Fruit fly (Drosophila melanogaster) whole organism, embryonic: ENCODE measurements around the gene glob1.
"Not testable (repeated sequence)": the region's sequence is repeated elsewhere in the genome, so short reads cannot be mapped to it uniquely, and the experiment has no call there.

Experiments used
- Bteb2 ChIP-seq: fragments of 200-800 bp; sonication (Bioruptor generic); optimal IDR thresholded peaks from 2 replicates; lab custom pipeline; 2016; ENCODE audit warnings: missing biosample characterization, missing genetic modification characterization
- CG1024 ChIP-seq: fragments of 200-800 bp; sonication (Bioruptor generic); IDR thresholded peaks from 2 replicates; pipeline ENCODE4 v1.3.6; 2022; ENCODE audit warnings: missing biosample characterization, missing genetic modification characterization
- CG10274 ChIP-seq: fragments of 200-800 bp; sonication (Bioruptor generic); optimal IDR thresholded peaks from 3 replicates; lab custom pipeline; 2017; ENCODE audit warnings: missing biosample characterization, mild to moderate bottlenecking, missing genetic modification characterization
- CG11085 ChIP-seq: fragments of 200-800 bp; sonication (Bioruptor generic); IDR thresholded peaks from 2 replicates; pipeline ENCODE4 v1.3.6; 2022; ENCODE audit warnings: missing biosample characterization, missing genetic modification characterization
- CG11456 ChIP-seq: fragments of 200-800 bp; sonication (Bioruptor generic); IDR thresholded peaks from 3 replicates; pipeline ENCODE4 v1.3.6; 2022; ENCODE audit warnings: missing biosample characterization, missing genetic modification characterization
- CG12236 ChIP-seq: fragments of 200-800 bp; sonication (Bioruptor generic); optimal IDR thresholded peaks from 2 replicates; lab custom pipeline; 2016; ENCODE audit warnings: missing biosample characterization, missing genetic modification characterization
- CG13894 ChIP-seq: fragments of 200-800 bp; sonication (Bioruptor generic); optimal IDR thresholded peaks from 3 replicates; lab custom pipeline; 2018; ENCODE audit warnings: missing biosample characterization, mild to moderate bottlenecking, missing genetic modification characterization, moderate library complexity
- CG15073 ChIP-seq: fragments of 200-800 bp; sonication (Bioruptor generic); optimal IDR thresholded peaks from 2 replicates; lab custom pipeline; 2016; ENCODE audit warnings: missing biosample characterization, missing genetic modification characterization
- CG17612 ChIP-seq: fragments of 200-800 bp; sonication (Bioruptor generic); IDR thresholded peaks from 2 replicates; pipeline ENCODE4 v1.3.6; 2022; ENCODE audit warnings: missing biosample characterization, missing genetic modification characterization
- CG18599 ChIP-seq: fragments of 200-800 bp; sonication (Bioruptor generic); optimal IDR thresholded peaks from 3 replicates; lab custom pipeline; 2017; ENCODE audit warnings: missing biosample characterization, missing genetic modification characterization, mild to moderate bottlenecking, moderate library complexity, missing genetic modification reagents
- CG32532 ChIP-seq: fragments of 200-800 bp; sonication (Bioruptor generic); IDR thresholded peaks from 2 replicates; pipeline ENCODE4 v1.3.6; 2022; ENCODE audit warnings: missing biosample characterization, missing genetic modification characterization
- CG3726 ChIP-seq: fragments of 200-800 bp; sonication (Bioruptor generic); IDR thresholded peaks from 3 replicates; pipeline ENCODE4, ENCODE4 v1.3.6; 2022; ENCODE audit warnings: missing biosample characterization, missing genetic modification characterization
- CG3995 ChIP-seq: fragments of 200-800 bp; sonication (Bioruptor generic); optimal IDR thresholded peaks from 3 replicates; lab custom pipeline; 2016; ENCODE audit warnings: missing biosample characterization, missing genetic modification characterization
- CG4404 ChIP-seq: fragments of 200-800 bp; sonication (Bioruptor generic); IDR thresholded peaks from 2 replicates; pipeline ENCODE4 v1.3.6; 2022; ENCODE audit warnings: missing biosample characterization, missing genetic modification characterization
- CG6254 ChIP-seq: fragments of 200-800 bp; sonication (Bioruptor generic); optimal IDR thresholded peaks from 3 replicates; lab custom pipeline; 2017; ENCODE audit warnings: mild to moderate bottlenecking, missing biosample characterization, missing genetic modification reagents, missing genetic modification characterization
- CG7556 ChIP-seq: fragments of 200-800 bp; sonication (Bioruptor generic); optimal IDR thresholded peaks from 2 replicates; lab custom pipeline; 2017; ENCODE audit warnings: missing biosample characterization, mild to moderate bottlenecking, missing genetic modification characterization
- CG7745 ChIP-seq: fragments of 200-800 bp; sonication (Bioruptor generic); optimal IDR thresholded peaks from 2 replicates; lab custom pipeline; 2018; ENCODE audit warnings: missing biosample characterization, mild to moderate bottlenecking, missing genetic modification characterization, moderate library complexity
- CG9932 ChIP-seq: fragments of 200-800 bp; sonication (Bioruptor generic); IDR thresholded peaks from 2 replicates; pipeline ENCODE4 v1.3.6; 2022; ENCODE audit warnings: missing biosample characterization, missing genetic modification characterization
- D ChIP-seq, 2 experiments: fragments of 200-800 bp in 1 of 2; fragments of >200 bp in 1 of 2; sonication (Bioruptor generic) in 1 of 2; optimal IDR thresholded peaks; 2 replicates in 1 of 2; 3 replicates in 1 of 2; lab custom pipeline; 2017; ENCODE audit warnings: mild to moderate bottlenecking in 1 of 2, missing biosample characterization in 1 of 2, missing genetic modification characterization in 1 of 2, missing genetic modification reagents in 1 of 2
- Drgx ChIP-seq: fragments of 200-800 bp; sonication (Bioruptor generic); IDR thresholded peaks from 2 replicates; pipeline ENCODE4 v1.3.6; 2022; ENCODE audit warnings: missing biosample characterization, missing genetic modification characterization
- E2f1 ChIP-seq: fragments of 200-800 bp; sonication (Bioruptor generic); IDR thresholded peaks from 2 replicates; pipeline ENCODE4 v1.3.6; 2022; ENCODE audit warnings: missing biosample characterization, missing genetic modification characterization
- E2f2 ChIP-seq: fragments of 200-800 bp; sonication (Bioruptor generic); IDR thresholded peaks from 2 replicates; pipeline ENCODE4 v1.3.6; 2022; ENCODE audit warnings: missing biosample characterization, missing genetic modification characterization
- HLH4C ChIP-seq: fragments of 200-800 bp; sonication (Bioruptor generic); IDR thresholded peaks from 3 replicates; pipeline ENCODE4 v1.3.6; 2022; ENCODE audit warnings: missing biosample characterization, missing genetic modification characterization; ENCODE audit not compliant: partially characterized antibody
- HmgZ ChIP-seq: fragments of 200-800 bp; sonication (Bioruptor generic); optimal IDR thresholded peaks from 2 replicates; lab custom pipeline; 2018; ENCODE audit warnings: missing biosample characterization, mild to moderate bottlenecking, missing genetic modification characterization
- MBD-R2 ChIP-seq: fragments of 200-800 bp; sonication (Bioruptor generic); IDR thresholded peaks from 2 replicates; pipeline ENCODE4 v1.3.6; 2022; ENCODE audit warnings: missing biosample characterization, missing genetic modification characterization
- NC2α ChIP-seq: fragments of 200-800 bp; sonication (Bioruptor generic); optimal IDR thresholded peaks from 2 replicates; lab custom pipeline; 2016; ENCODE audit warnings: missing biosample characterization, missing genetic modification characterization
- Optix ChIP-seq: fragments of 200-800 bp; sonication (Bioruptor generic); IDR thresholded peaks from 3 replicates; pipeline ENCODE4 v1.3.6; 2022; ENCODE audit warnings: missing biosample characterization, missing genetic modification characterization
- Pdp1 ChIP-seq, 2 experiments: fragments of 200-800 bp; sonication (Bioruptor generic); optimal IDR thresholded peaks; 3 replicates each; lab custom pipeline; 2016; ENCODE audit warnings: missing biosample characterization in 2 of 2, missing genetic modification characterization in 2 of 2, mild to moderate bottlenecking in 1 of 2, moderate library complexity in 1 of 2
- Ptx1 ChIP-seq: fragments of 200-800 bp; sonication (Bioruptor generic); IDR thresholded peaks from 2 replicates; pipeline ENCODE4 v1.3.6; 2022; ENCODE audit warnings: missing biosample characterization, missing genetic modification characterization
- Ravus ChIP-seq: fragments of 200-800 bp; sonication (Bioruptor generic); IDR thresholded peaks from 2 replicates; pipeline ENCODE4 v1.3.6; 2022; ENCODE audit warnings: missing biosample characterization, missing genetic modification characterization
- bsh ChIP-seq, 2 experiments: fragments of 200-800 bp; sonication (Bioruptor generic); optimal IDR thresholded peaks; 2 replicates each; lab custom pipeline; 2017 to 2018; ENCODE audit warnings: mild to moderate bottlenecking in 2 of 2, missing biosample characterization in 2 of 2, missing genetic modification characterization in 2 of 2, moderate library complexity in 1 of 2
- crc ChIP-seq: fragments of 200-800 bp; sonication (Bioruptor generic); optimal IDR thresholded peaks from 2 replicates; lab custom pipeline; 2016; ENCODE audit warnings: missing biosample characterization, missing genetic modification characterization
- dm ChIP-seq: fragments of 200-800 bp; sonication (Bioruptor generic); optimal IDR thresholded peaks from 3 replicates; lab custom pipeline; 2016; ENCODE audit warnings: missing biosample characterization, missing genetic modification characterization
- dmrt11E ChIP-seq: fragments of 200-800 bp; sonication (Bioruptor generic); optimal IDR thresholded peaks from 3 replicates; lab custom pipeline; 2018; ENCODE audit warnings: missing biosample characterization, mild to moderate bottlenecking, missing genetic modification characterization, moderate library complexity
- en ChIP-seq: fragments of 200-800 bp; sonication (Bioruptor generic); optimal IDR thresholded peaks from 2 replicates; lab custom pipeline; 2016; ENCODE audit warnings: missing biosample characterization, missing genetic modification characterization
- ewg ChIP-seq: fragments of 200-800 bp; sonication (Bioruptor generic); optimal IDR thresholded peaks from 3 replicates; lab custom pipeline; 2017; ENCODE audit warnings: mild to moderate bottlenecking, missing biosample characterization, missing genetic modification reagents, missing genetic modification characterization
- ftz-f1 ChIP-seq: fragments of 200-800 bp; sonication (Bioruptor generic); optimal IDR thresholded peaks from 2 replicates; lab custom pipeline; 2016; ENCODE audit warnings: missing biosample characterization, missing genetic modification characterization
- gro ChIP-seq: fragments of 200-800 bp; sonication (Bioruptor generic); optimal IDR thresholded peaks from 2 replicates; lab custom pipeline; 2016; ENCODE audit warnings: missing biosample characterization, missing genetic modification characterization
- hth ChIP-seq: fragments of >200 bp; optimal IDR thresholded peaks from 2 replicates; lab custom pipeline; 2017; ENCODE audit warnings: inconsistent platforms
- kah ChIP-seq: fragments of 200-800 bp; sonication (Bioruptor generic); optimal IDR thresholded peaks from 2 replicates; lab custom pipeline; 2018; ENCODE audit warnings: missing biosample characterization, mild to moderate bottlenecking, missing genetic modification characterization
- kni ChIP-seq: fragments of 200-800 bp; sonication (Bioruptor generic); optimal IDR thresholded peaks from 3 replicates; lab custom pipeline; 2017; ENCODE audit warnings: mild to moderate bottlenecking, missing biosample characterization, missing genetic modification reagents, missing genetic modification characterization
- lmd ChIP-seq: fragments of 200-800 bp; sonication (Bioruptor generic); IDR thresholded peaks from 2 replicates; pipeline ENCODE4 v1.3.6; 2022; ENCODE audit warnings: missing biosample characterization, missing genetic modification characterization
- maf-S ChIP-seq: fragments of 200-800 bp; sonication (Bioruptor generic); optimal IDR thresholded peaks from 2 replicates; lab custom pipeline; 2016; ENCODE audit warnings: missing biosample characterization, missing genetic modification characterization
- pita ChIP-seq: fragments of 200-800 bp; sonication (Bioruptor generic); optimal IDR thresholded peaks from 2 replicates; lab custom pipeline; 2017; ENCODE audit warnings: missing biosample characterization, mild to moderate bottlenecking, missing genetic modification characterization
- ranshi ChIP-seq: fragments of 200-800 bp; sonication (Bioruptor generic); IDR thresholded peaks from 2 replicates; pipeline ENCODE4 v1.3.6; 2022; ENCODE audit warnings: missing biosample characterization, missing genetic modification characterization
- scrt ChIP-seq: fragments of 200-800 bp; sonication (Bioruptor generic); optimal IDR thresholded peaks from 2 replicates; lab custom pipeline; 2018; ENCODE audit warnings: missing biosample characterization, mild to moderate bottlenecking, missing genetic modification characterization, moderate library complexity
- sim ChIP-seq: fragments of 200-800 bp; sonication (Bioruptor generic); IDR thresholded peaks from 2 replicates; pipeline ENCODE4 v1.3.6; 2022; ENCODE audit warnings: missing biosample characterization, missing genetic modification characterization
- tap ChIP-seq: fragments of 200-800 bp; optimal IDR thresholded peaks from 3 replicates; lab custom pipeline; 2019; ENCODE audit warnings: missing biosample characterization, mild to moderate bottlenecking, missing genetic modification characterization, moderate library complexity
- wor ChIP-seq: fragments of 200-800 bp; sonication (Bioruptor generic); IDR thresholded peaks from 2 replicates; pipeline ENCODE4 v1.3.6; 2022; ENCODE audit warnings: missing biosample characterization, missing genetic modification characterization

Gene glob1

DNA sequence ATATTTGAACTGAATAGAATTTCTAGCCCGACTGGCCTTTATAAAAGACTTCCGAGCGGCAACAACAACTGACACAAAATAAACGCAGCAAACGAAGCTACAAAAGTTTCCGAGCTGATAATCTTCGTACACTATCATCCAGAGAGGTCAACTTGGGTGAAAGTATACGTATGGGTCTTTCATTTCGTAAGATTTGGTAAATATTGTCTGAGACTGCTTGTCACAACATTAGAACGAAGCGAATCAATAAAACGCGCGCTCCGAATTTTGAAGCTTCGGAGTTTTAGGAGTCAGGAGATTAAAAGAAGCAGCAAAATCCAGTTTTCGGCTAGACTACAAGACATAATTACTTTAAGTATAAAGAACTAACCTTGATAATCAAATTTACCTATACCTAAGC lies at the start of gene glob1:
Gene glob1, minus strand, starts transcription at position 101 of the 400 bp plus-strand sequence.
- TF ChIP-seq lmd, maf-S, CG12236: not testable (repeated sequence)

DNA sequence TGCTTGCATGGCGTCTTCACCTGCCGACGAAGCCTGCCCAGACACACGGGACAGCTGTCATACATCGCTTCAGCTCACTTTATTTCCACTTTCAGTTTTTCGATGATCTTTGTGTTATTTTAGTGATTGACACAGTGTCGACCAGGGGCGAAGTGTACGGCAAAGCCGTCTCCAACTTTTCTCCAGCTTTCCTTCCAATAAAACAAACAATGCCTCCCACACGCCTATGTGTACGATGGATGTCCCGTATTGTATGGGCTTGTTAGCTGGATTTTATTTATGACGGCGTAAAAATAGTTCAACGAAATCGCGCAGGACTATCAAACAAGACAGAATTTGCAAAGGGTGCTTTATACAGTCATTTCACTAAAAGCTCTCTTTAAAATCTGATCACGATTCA lies 46.4 kb upstream of the glob1 start, which contains the start of the genes CG31088 and CG46383:
Gene CG31088, minus strand, starts transcription at position 101 of the 400 bp plus-strand sequence.
Gene CG46383, minus strand, starts transcription at position 101 of the 400 bp plus-strand sequence.
- no peak for TF ChIP-seq Drgx
- TF ChIP-seq dm (GFP tag; lab: Kevin White, UChicago), result no peak
- no peak for TF ChIP-seq D (optimal IDR thresholded peaks at IDR 0.05; lab: Kevin White, UChicago)
- TF ChIP-seq D (GFP tag; optimal IDR thresholded peaks at IDR 0.05; lab: Kevin White, UChicago), result no peak
- TF ChIP-seq CG7745 (tag; lab: Kevin White, UChicago), result no peak
- TF ChIP-seq CG1024 (GFP tag; lab: Robert Waterston, UW), result no peak
- TF ChIP-seq hth (lab: Kevin White, UChicago), result no peak
- no peak for TF ChIP-seq tap
- no peak for TF ChIP-seq Ravus (GFP tag; lab: Robert Waterston, UW)
- no peak for TF ChIP-seq CG3726 (GFP tag; lab: Robert Waterston, UW)
- no peak for TF ChIP-seq CG10274 (GFP tag; lab: Kevin White, UChicago)
- TF ChIP-seq en (GFP tag; lab: Kevin White, UChicago), result no peak
- no peak for TF ChIP-seq HLH4C (GFP tag; lab: Robert Waterston, UW)
- TF ChIP-seq sim, result no peak
- TF ChIP-seq kni (GFP tag; lab: Kevin White, UChicago), result no peak
- no peak for TF ChIP-seq pita
- no peak for TF ChIP-seq wor (GFP tag; lab: Robert Waterston, UW)

DNA sequence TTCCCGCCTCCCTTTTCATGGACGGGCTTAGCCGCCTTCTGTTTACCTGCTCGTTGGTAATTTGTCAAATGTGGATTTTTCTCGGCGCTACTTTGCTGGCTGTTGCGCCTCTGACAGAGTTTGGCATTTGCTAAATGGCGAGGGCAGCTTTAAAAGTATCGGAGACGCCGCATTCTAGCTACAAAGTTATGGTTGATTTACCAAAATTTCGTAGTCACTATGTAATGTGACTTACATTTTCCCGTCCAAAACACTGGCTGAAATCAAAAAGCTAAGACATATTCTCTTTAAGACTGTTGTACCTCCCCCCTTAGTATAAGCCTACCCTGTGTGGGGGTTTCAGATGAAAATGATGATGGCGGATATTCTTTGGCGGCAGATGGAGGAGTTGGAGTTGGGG lies 43.2 kb upstream of the glob1 start:
- TF ChIP-seq dmrt11E (tag; lab: Kevin White, UChicago) (no peak), kah (GFP tag; lab: Kevin White, UChicago) (no peak), Optix (GFP tag; lab: Robert Waterston, UW) (no peak), CG17612 (GFP tag; lab: Robert Waterston, UW) (no peak), ewg (GFP tag; lab: Kevin White, UChicago) (no peak), CG11456 (0 out of 3 replicates have a peak, but pooled peaks have one; percentile 57), NC2α (GFP tag; lab: Kevin White, UChicago) (no peak), CG9932 (peak; percentile 44; the same call in 1 of the 2 replicates), CG6254 (no peak), E2f2 (GFP tag; lab: Robert Waterston, UW) (no peak), CG18599 (GFP tag; lab: Kevin White, UChicago) (peak; percentile 35), bsh (GFP tag; optimal IDR thresholded peaks at IDR 0.05; lab: Kevin White, UChicago) (no peak), E2f1 (GFP tag; lab: Robert Waterston, UW) (no peak; the same call in 1 of the 2 replicates), Bteb2 (GFP tag; lab: Kevin White, UChicago) (no peak), CG13894 (peak; percentile 8), Pdp1 (GFP tag; optimal IDR thresholded peaks at IDR 0.05; lab: Kevin White, UChicago) (no peak), CG7556 (GFP tag; lab: Kevin White, UChicago) (no peak), CG11085 (GFP tag; lab: Robert Waterston, UW) (0 out of 2 replicates have a peak, but pooled peaks have one; percentile 13), CG32532 (GFP tag; lab: Robert Waterston, UW) (peak; percentile 18; the same call in 1 of the 2 replicates), HmgZ (tag; lab: Kevin White, UChicago) (no peak), ranshi (GFP tag; lab: Robert Waterston, UW) (0 out of 2 replicates have a peak, but pooled peaks have one; percentile 27), scrt (GFP tag; lab: Kevin White, UChicago) (peak; percentile 47), CG15073 (GFP tag; lab: Kevin White, UChicago) (no peak), ftz-f1 (GFP tag; lab: Kevin White, UChicago) (no peak), Ptx1 (GFP tag; lab: Robert Waterston, UW) (peak; percentile 44), gro (no peak), CG4404 (0 out of 2 replicates have a peak, but pooled peaks have one; percentile 26), MBD-R2 (GFP tag; lab: Robert Waterston, UW) (peak; percentile 27; the same call in 1 of the 2 replicates), CG3995 (GFP tag; lab: Kevin White, UChicago) (no peak), crc (GFP tag; lab: Kevin White, UChicago) (no peak)
